Worm (Caenorhabditis elegans) whole organism, L1 larva: ENCODE measurements around the gene T05H4.11.
A peak's percentile ranks its signal among the peaks of the same experiment; 100 is the strongest.

Source experiments
- alr-1 ChIP-seq: fragments of 200-800 bp; sonication (Bioruptor generic); optimal IDR thresholded peaks from 2 replicates; lab custom pipeline; 2018; ENCODE audit warnings: borderline replicate concordance, mild to moderate bottlenecking, missing genetic modification characterization, missing compliant biosample characterization
- aly-2 ChIP-seq: fragments of 150-350 bp; optimal IDR thresholded peaks from 2 replicates; lab custom pipeline; 2014; ENCODE audit warnings: missing biosample characterization, missing genetic modification characterization
- blmp-1 ChIP-seq: fragments of 150-350 bp; optimal IDR thresholded peaks from 2 replicates; lab custom pipeline; 2014; ENCODE audit warnings: missing biosample characterization, missing genetic modification characterization
- ceh-63 ChIP-seq: fragments of 200-800 bp; sonication (Bioruptor generic); optimal IDR thresholded peaks from 2 replicates; lab custom pipeline; 2018; ENCODE audit warnings: mild to moderate bottlenecking, missing genetic modification characterization, missing compliant biosample characterization
- ceh-8 ChIP-seq: fragments of 200-800 bp; sonication (Bioruptor generic); optimal IDR thresholded peaks from 2 replicates; lab custom pipeline; 2018; ENCODE audit warnings: mild to moderate bottlenecking, missing genetic modification characterization, moderate library complexity, missing compliant biosample characterization
- ceh-88 ChIP-seq: fragments of 200-800 bp; sonication (Bioruptor generic); IDR thresholded peaks from 2 replicates; pipeline ENCODE4 v1.3.6; 2022; ENCODE audit warnings: missing genetic modification characterization, missing compliant biosample characterization
- ces-1 ChIP-seq: fragments of 150-350 bp; optimal IDR thresholded peaks from 2 replicates; lab custom pipeline; 2014; ENCODE audit warnings: missing biosample characterization, missing genetic modification reagents, missing genetic modification characterization
- dsc-1 ChIP-seq: sonication (generic microtip); optimal IDR thresholded peaks from 2 replicates; lab custom pipeline; 2016; ENCODE audit warnings: mild to moderate bottlenecking, missing genetic modification characterization, missing compliant biosample characterization
- elt-2 ChIP-seq: sonication (generic microtip); optimal IDR thresholded peaks from 2 replicates; lab custom pipeline; 2016; ENCODE audit warnings: missing genetic modification characterization, mild to moderate bottlenecking, inconsistent platforms, missing compliant biosample characterization, missing genetic modification reagents
- elt-3 ChIP-seq, 6 experiments: fragments of 150-350 bp in 1 of 6; sonication (generic microtip); optimal IDR thresholded peaks; 2 replicates each; lab custom pipeline; 2017 to 2018; ENCODE audit warnings: missing biosample characterization in 6 of 6, missing genetic modification characterization in 6 of 6, inconsistent platforms in 1 of 6
- ets-5 ChIP-seq: fragments of 200-800 bp; sonication (Bioruptor generic); IDR thresholded peaks from 2 replicates; pipeline ENCODE4 v1.3.6; 2022; ENCODE audit warnings: missing genetic modification characterization, missing compliant biosample characterization
- fkh-10 ChIP-seq: sonication (generic microtip); optimal IDR thresholded peaks from 2 replicates; lab custom pipeline; 2017; ENCODE audit warnings: missing biosample characterization, missing genetic modification reagents, missing genetic modification characterization
- fkh-4 ChIP-seq: sonication (generic microtip); optimal IDR thresholded peaks from 2 replicates; lab custom pipeline; 2016; ENCODE audit warnings: missing compliant biosample characterization, missing genetic modification characterization, borderline replicate concordance
- fkh-8 ChIP-seq: sonication (generic microtip); optimal IDR thresholded peaks from 2 replicates; lab custom pipeline; 2016; ENCODE audit warnings: mild to moderate bottlenecking, missing genetic modification characterization, missing compliant biosample characterization
- hlh-17 ChIP-seq: fragments of 200-800 bp; sonication (Bioruptor generic); optimal IDR thresholded peaks from 2 replicates; lab custom pipeline; 2018; ENCODE audit warnings: missing genetic modification characterization, mild to moderate bottlenecking, missing compliant biosample characterization, moderate library complexity, borderline replicate concordance
- isw-1 ChIP-seq: fragments of 200-800 bp; sonication (Bioruptor generic); IDR thresholded peaks from 2 replicates; pipeline ENCODE4 v1.3.6; 2022; ENCODE audit warnings: missing genetic modification characterization, missing compliant biosample characterization
- lin-14 ChIP-seq: fragments of 200-800 bp; sonication (Bioruptor generic); optimal IDR thresholded peaks from 2 replicates; lab custom pipeline; 2018; ENCODE audit warnings: mild to moderate bottlenecking, missing genetic modification characterization, moderate library complexity, missing compliant biosample characterization
- lin-35 ChIP-seq, 2 experiments: fragments of 150-350 bp; optimal IDR thresholded peaks; 2 replicates each; lab custom pipeline; 2014; ENCODE audit warnings: missing biosample characterization in 2 of 2, missing genetic modification characterization in 2 of 2, missing genetic modification reagents in 2 of 2
- lir-3 ChIP-seq: sonication (generic microtip); optimal IDR thresholded peaks from 2 replicates; lab custom pipeline; 2016; ENCODE audit warnings: mild to moderate bottlenecking, missing genetic modification characterization, moderate library complexity, missing compliant biosample characterization; ENCODE audit not compliant: poor library complexity
- lsy-2 ChIP-seq, 2 experiments: fragments of 150-350 bp; optimal IDR thresholded peaks; 2 replicates each; lab custom pipeline; 2014; ENCODE audit warnings: missing biosample characterization in 2 of 2, missing genetic modification characterization in 2 of 2
- mab-9 ChIP-seq: fragments of 200-800 bp; sonication (Bioruptor generic); IDR thresholded peaks from 2 replicates; pipeline ENCODE4 v1.3.6; 2022; ENCODE audit warnings: missing genetic modification reagents, missing genetic modification characterization, missing compliant biosample characterization
- nhr-11 ChIP-seq: fragments of 150-350 bp; optimal IDR thresholded peaks from 2 replicates; lab custom pipeline; 2014; ENCODE audit warnings: missing biosample characterization, missing genetic modification characterization
- nhr-12 ChIP-seq: sonication (generic microtip); optimal IDR thresholded peaks from 2 replicates; lab custom pipeline; 2017; ENCODE audit warnings: missing biosample characterization, missing genetic modification characterization
- nhr-20 ChIP-seq: sonication (generic microtip); optimal IDR thresholded peaks from 2 replicates; lab custom pipeline; 2016; ENCODE audit warnings: mild to moderate bottlenecking, missing genetic modification characterization, missing compliant biosample characterization
- nhr-84 ChIP-seq: sonication (generic microtip); optimal IDR thresholded peaks from 2 replicates; lab custom pipeline; 2017; ENCODE audit warnings: missing biosample characterization, missing genetic modification characterization
- nhr-85 ChIP-seq: sonication (generic microtip); peaks from one replicate; lab custom pipeline; 2016; ENCODE audit warnings: missing genetic modification characterization, inconsistent platforms, missing compliant biosample characterization
- pqm-1 ChIP-seq: sonication (generic microtip); optimal IDR thresholded peaks from 3 replicates; lab custom pipeline; 2017; ENCODE audit warnings: missing biosample characterization, missing genetic modification characterization
- skn-1 ChIP-seq: fragments of 150-350 bp; optimal IDR thresholded peaks from 2 replicates; lab custom pipeline; 2014; ENCODE audit warnings: missing biosample characterization, missing genetic modification characterization
- snu-23 ChIP-seq: sonication (generic microtip); optimal IDR thresholded peaks from 2 replicates; lab custom pipeline; 2016; ENCODE audit warnings: missing genetic modification characterization, missing compliant biosample characterization
- sox-4 ChIP-seq: sonication (generic microtip); optimal IDR thresholded peaks from 2 replicates; lab custom pipeline; 2016; ENCODE audit warnings: missing genetic modification characterization, missing compliant biosample characterization
- sup-37 ChIP-seq: fragments of 200-800 bp; sonication (Bioruptor generic); optimal IDR thresholded peaks from 2 replicates; lab custom pipeline; 2018; ENCODE audit warnings: mild to moderate bottlenecking, missing genetic modification characterization, missing compliant biosample characterization
- tlp-1 ChIP-seq: fragments of 150-350 bp; optimal IDR thresholded peaks from 2 replicates; lab custom pipeline; 2014; ENCODE audit warnings: missing biosample characterization, missing genetic modification characterization
- vab-15 ChIP-seq: sonication (generic microtip); optimal IDR thresholded peaks from 2 replicates; lab custom pipeline; 2017; ENCODE audit warnings: missing genotype, mild to moderate bottlenecking, missing genetic modification characterization, missing compliant biosample characterization
- ztf-4 ChIP-seq: fragments of 150-350 bp; optimal IDR thresholded peaks from 2 replicates; lab custom pipeline; 2014; ENCODE audit warnings: missing biosample characterization, missing genetic modification characterization

T05H4.11 gene

ce11 chrV:6464765-6465164 is 38.7 kb upstream of the T05H4.11 start, which contains the start of gene unc-83:
Gene unc-83, plus strand, starts transcription at chrV:6465065.
- TF ChIP-seq fkh-10 (GFP tag; lab: Kevin White, UChicago): no peak
- TF ChIP-seq fkh-8 (tag; lab: Kevin White, UChicago): no peak
- no peak for TF ChIP-seq aly-2 (tag; lab: Kevin White, UChicago)
- no peak for TF ChIP-seq mab-9 (GFP tag; lab: Robert Waterston, UW)
- no peak for TF ChIP-seq ceh-88
- no peak for TF ChIP-seq hlh-17
- TF ChIP-seq, all 84 proteins: peak for 0

ce11 chrV:6464238-6464637 is 38.2 kb upstream of the T05H4.11 start:
- TF ChIP-seq nhr-12 (tag; lab: Kevin White, UChicago) (no peak), blmp-1 (tag; lab: Kevin White, UChicago) (peak; percentile 13), ces-1 (no peak), lir-3 (tag; lab: Kevin White, UChicago) (no peak), tlp-1 (no peak), dsc-1 (tag; lab: Kevin White, UChicago) (no peak)

DNA sequence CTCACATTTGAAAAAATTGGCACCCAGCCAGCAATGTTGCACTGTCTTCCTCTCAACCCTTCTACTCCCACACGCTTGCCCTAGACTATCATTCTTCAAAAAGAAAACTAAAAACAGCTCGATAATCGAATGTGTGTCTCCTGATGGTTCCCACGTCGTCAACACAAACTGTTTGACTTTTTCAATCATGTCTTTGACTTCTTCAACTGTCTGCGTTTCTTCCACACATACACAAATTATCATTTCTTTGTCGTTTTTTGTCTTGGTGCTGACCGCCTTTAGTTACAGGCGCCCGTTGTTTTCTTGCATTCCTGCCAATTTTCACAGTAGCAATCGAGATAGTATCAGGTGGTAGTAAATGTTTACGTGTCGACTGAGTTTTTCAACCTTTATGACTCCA is 36.5 kb upstream of the T05H4.11 start:
- no peak for TF ChIP-seq alr-1 (tag; lab: Kevin White, UChicago)
- TF ChIP-seq ceh-8 (GFP tag; lab: Kevin White, UChicago): no peak
- TF ChIP-seq nhr-11 (tag; lab: Kevin White, UChicago): no peak
- TF ChIP-seq ztf-4 (tag; lab: Kevin White, UChicago): no peak
- peak; percentile 13 for TF ChIP-seq vab-15 (tag; lab: Kevin White, UChicago)
- TF ChIP-seq isw-1 (GFP tag; lab: Robert Waterston, UW): no peak
- peak; percentile 24 for TF ChIP-seq elt-2 (tag; lab: Kevin White, UChicago)
- TF ChIP-seq ceh-63 (GFP tag; lab: Kevin White, UChicago): no peak
- peak in 1 of 2 experiments; percentile 64 for TF ChIP-seq lin-35 (GFP tag; optimal IDR thresholded peaks at IDR 0.05; lab: Kevin White, UChicago)
- TF ChIP-seq lsy-2 (tag; optimal IDR thresholded peaks at IDR 0.05; lab: Kevin White, UChicago): peak in 1 of 2 experiments; percentile 15
- no peak for TF ChIP-seq ces-1
- TF ChIP-seq fkh-4 (tag; lab: Kevin White, UChicago): no peak
- no peak for TF ChIP-seq skn-1 (tag; lab: Kevin White, UChicago)
- TF ChIP-seq nhr-84 (tag; lab: Kevin White, UChicago): no peak
- no peak for TF ChIP-seq sup-37 (GFP tag; lab: Kevin White, UChicago)
- peak; percentile 33 for TF ChIP-seq lin-14 (GFP tag; lab: Kevin White, UChicago)
- TF ChIP-seq elt-3 (tag; optimal IDR thresholded peaks at IDR 0.05; lab: Kevin White, UChicago): peak in 1 of 6 experiments; percentile 47
- TF ChIP-seq aly-2 (tag; lab: Kevin White, UChicago): no peak
- peak; percentile 14 for TF ChIP-seq nhr-20 (tag; lab: Kevin White, UChicago)
- TF ChIP-seq nhr-12 (tag; lab: Kevin White, UChicago): no peak
- no peak for TF ChIP-seq pqm-1 (tag; lab: Kevin White, UChicago)
- peak; percentile 18 for TF ChIP-seq snu-23 (GFP tag; lab: Kevin White, UChicago)
- peak; percentile 12 for TF ChIP-seq blmp-1 (tag; lab: Kevin White, UChicago)
- no peak for TF ChIP-seq ets-5 (GFP tag; lab: Robert Waterston, UW)
- TF ChIP-seq nhr-85 (tag; lab: Kevin White, UChicago): peak; percentile 87

- TF ChIP-seq sox-4 (tag; lab: Kevin White, UChicago): no peak
- TF ChIP-seq nhr-85 (tag; lab: Kevin White, UChicago): peak; percentile 5
- TF ChIP-seq ceh-63 (GFP tag; lab: Kevin White, UChicago): peak; percentile 16
Observed at ce11 chrV:6461250-6461649, 35.2 kb upstream of the T05H4.11 start.
